Worm (Caenorhabditis elegans): ENCODE measurements around the gene amph-1.

ce11 chrIV:9673206-9673605, 25.5 kb upstream of the amph-1 start:
- TF ChIP-seq lin-15B (tag; optimal IDR thresholded peaks at IDR 0.05), result no peak
- TF ChIP-seq tbx-2 (tag; optimal IDR thresholded peaks at IDR 0.05), result no peak
- TF ChIP-seq ceh-82 (tag; optimal IDR thresholded peaks at IDR 0.05), result no peak
- TF ChIP-seq nhr-76 (tag; optimal IDR thresholded peaks at IDR 0.05), result no peak
- no peak for TF ChIP-seq C16A3.4 (tag; optimal IDR thresholded peaks at IDR 0.05)
- no peak for TF ChIP-seq ztf-11 (tag; optimal IDR thresholded peaks at IDR 0.05)
- no peak for TF ChIP-seq ztf-4 (tag; optimal IDR thresholded peaks at IDR 0.05)
